Worm (Caenorhabditis elegans) whole organism, midembryonic: ENCODE measurements around the gene ZC262.4.
A peak's percentile ranks its signal among the peaks of the same experiment; 100 is the strongest.

ENCODE experiments used
- T22C8.4 ChIP-seq: fragments of 200-800 bp; sonication (Bioruptor generic); IDR thresholded peaks from 2 replicates; pipeline ENCODE4 v1.3.6; 2022; ENCODE audit warnings: missing genetic modification characterization, missing compliant biosample characterization
- cog-1 ChIP-seq: sonication (generic microtip); optimal IDR thresholded peaks from 2 replicates; lab custom pipeline; 2016; ENCODE audit warnings: missing genetic modification characterization, missing compliant biosample characterization
- flt-1 ChIP-seq: fragments of 200-800 bp; sonication (Bioruptor generic); IDR thresholded peaks from 2 replicates; pipeline ENCODE4 v1.3.6; 2022; ENCODE audit warnings: missing genetic modification characterization, missing compliant biosample characterization
- klf-2 ChIP-seq: fragments of 200-800 bp; sonication (Bioruptor generic); conservative IDR thresholded peaks from 2 replicates; pipeline ENCODE4 v1.3.6; 2022; ENCODE audit warnings: missing genetic modification reagents, missing genetic modification characterization, missing compliant biosample characterization
- med-1 ChIP-seq: sonication (generic microtip); optimal IDR thresholded peaks from 2 replicates; lab custom pipeline; 2017; ENCODE audit warnings: missing genetic modification characterization, mild to moderate bottlenecking, missing compliant biosample characterization, antibody characterized with exemption, missing genetic modification reagents; ENCODE audit not compliant: insufficient read depth
- ref-1 ChIP-seq: fragments of 200-800 bp; sonication (Bioruptor generic); conservative IDR thresholded peaks from 2 replicates; pipeline ENCODE4 v1.3.6; 2022; ENCODE audit warnings: missing genetic modification reagents, missing genetic modification characterization, missing compliant biosample characterization
- tab-1 ChIP-seq: fragments of 200-800 bp; sonication (Bioruptor generic); IDR thresholded peaks from 2 replicates; pipeline ENCODE4 v1.3.6; 2022; ENCODE audit warnings: missing genetic modification characterization, missing compliant biosample characterization
- ztf-23 ChIP-seq: fragments of 200-800 bp; sonication (Bioruptor generic); IDR thresholded peaks from 2 replicates; pipeline ENCODE4 v1.3.6; 2022; ENCODE audit warnings: missing genetic modification reagents, missing genetic modification characterization, missing compliant biosample characterization
- ztf-29 ChIP-seq: fragments of 200-800 bp; sonication (Bioruptor generic); IDR thresholded peaks from 2 replicates; pipeline ENCODE4 v1.3.6; 2022; ENCODE audit warnings: missing genetic modification reagents, missing genetic modification characterization, missing compliant biosample characterization

ZC262.4 gene

DNA sequence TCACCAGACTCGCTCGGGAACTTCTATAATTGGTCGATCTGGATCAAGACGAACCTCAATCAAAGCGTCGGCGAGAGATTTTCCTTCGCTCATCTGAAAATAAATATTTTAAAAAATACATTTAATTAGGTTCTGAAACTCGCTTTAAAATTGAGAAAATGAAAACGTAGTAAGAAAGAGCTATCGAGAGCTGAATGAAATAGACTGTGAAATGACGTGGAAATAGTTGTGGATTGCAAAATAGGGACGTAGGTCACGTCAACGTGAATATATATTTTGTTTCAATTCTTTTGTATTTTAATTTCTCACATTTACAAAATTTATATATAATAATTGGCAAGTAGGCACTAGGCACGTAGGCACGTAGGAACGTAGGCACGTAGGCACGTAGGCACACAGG is at the start of gene ZC262.4:
Gene ZC262.4, minus strand, starts transcription at position 101 of the 400 bp plus-strand sequence.
- TF ChIP-seq T22C8.4 (no peak), ztf-23 (GFP tag; lab: Robert Waterston, UW) (no peak), ztf-29 (GFP tag; lab: Robert Waterston, UW) (no peak), flt-1 (GFP tag; lab: Robert Waterston, UW) (no peak), ref-1 (GFP tag; lab: Robert Waterston, UW) (no peak)

DNA sequence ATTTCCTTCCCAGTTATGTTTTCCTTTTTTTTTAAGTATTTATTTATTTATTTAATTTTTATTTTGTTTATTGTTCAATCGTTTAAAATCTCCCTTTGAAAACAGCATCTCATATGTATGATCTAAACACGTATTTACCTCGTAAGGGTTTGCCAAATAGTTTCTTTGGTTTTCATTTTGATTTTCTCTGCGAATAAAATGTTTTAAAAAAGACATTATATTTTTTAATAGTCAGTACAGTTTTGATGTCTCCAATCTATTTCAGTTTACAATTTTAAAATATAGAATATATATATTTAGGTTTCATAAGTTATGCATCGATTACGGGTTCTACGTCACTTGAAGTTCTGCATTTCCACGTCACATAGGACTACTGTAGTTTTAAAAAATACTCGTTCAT is 46.3 kb upstream of the ZC262.4 start, which contains the start of gene R05D3.12:
Gene R05D3.12, plus strand, starts transcription at position 301 of the 400 bp plus-strand sequence.
- TF ChIP-seq ztf-23 (GFP tag; lab: Robert Waterston, UW), result no peak

DNA sequence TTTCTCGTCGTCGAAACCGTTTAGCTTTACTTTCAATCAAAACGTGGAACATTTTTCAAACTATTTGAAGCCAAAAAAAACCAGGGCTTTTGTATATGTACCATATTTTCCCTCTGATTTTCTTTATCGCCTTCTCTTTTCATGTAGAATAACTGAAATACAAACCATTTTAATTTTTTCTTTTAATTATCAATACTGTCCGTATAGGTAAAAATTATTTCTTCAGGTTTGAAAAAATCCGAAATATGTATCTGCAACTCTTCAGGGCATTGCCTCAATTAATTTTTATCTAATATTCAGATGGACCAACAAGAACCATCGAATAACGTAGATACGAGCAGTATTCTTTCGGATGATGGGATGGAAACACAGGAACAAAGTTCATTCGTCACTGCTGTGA is 40.7 kb upstream of the ZC262.4 start, which contains the start of gene met-2:
Gene met-2, plus strand, starts transcription at position 301 of the 400 bp plus-strand sequence.
- no peak for TF ChIP-seq flt-1 (GFP tag; lab: Robert Waterston, UW)
- no peak for TF ChIP-seq klf-2 (GFP tag; lab: Robert Waterston, UW)
- TF ChIP-seq med-1, result no peak
- TF ChIP-seq tab-1 (GFP tag; lab: Robert Waterston, UW), result no peak
- TF ChIP-seq T22C8.4, result no peak
- no peak for TF ChIP-seq ztf-29 (GFP tag; lab: Robert Waterston, UW)
- no peak for TF ChIP-seq ref-1 (GFP tag; lab: Robert Waterston, UW)

DNA sequence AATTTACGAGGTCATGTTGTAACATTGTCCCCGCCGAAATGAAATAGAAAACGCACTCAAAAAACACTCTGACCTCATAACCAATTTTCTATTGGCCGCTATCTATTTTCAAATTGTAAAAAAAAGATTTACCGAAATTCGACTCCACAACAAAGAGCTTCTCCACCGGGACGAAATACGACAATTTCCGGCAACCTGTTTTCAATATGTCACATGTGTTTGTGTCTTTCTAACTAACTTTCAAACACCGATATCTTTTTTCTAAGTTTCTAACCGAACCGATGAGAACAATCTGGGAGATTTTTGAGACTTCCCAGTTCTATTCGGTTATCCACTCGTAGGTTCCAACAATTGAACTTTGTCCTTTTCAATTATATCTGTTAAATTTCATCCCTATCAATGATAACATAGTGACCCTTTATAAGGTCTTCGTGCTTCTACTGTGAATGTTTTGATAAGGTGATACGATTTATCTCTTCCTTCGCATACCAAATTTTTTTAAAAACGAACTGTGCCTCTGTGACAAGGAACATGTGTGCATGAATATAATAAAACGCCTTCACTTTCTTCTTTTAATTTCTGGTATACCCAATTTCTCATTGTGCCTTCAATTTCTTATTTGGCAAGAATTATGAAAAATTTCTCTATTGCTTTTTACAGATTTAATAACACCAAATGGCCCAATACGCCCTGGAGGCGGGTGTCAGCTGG is 37.4 kb upstream of the ZC262.4 start, which contains the start of gene lmbr-1:
Gene lmbr-1, plus strand, starts transcription at position 661 of the 711 bp plus-strand sequence.
- TF ChIP-seq T22C8.4 (no peak), klf-2 (GFP tag; lab: Robert Waterston, UW) (no peak)

DNA sequence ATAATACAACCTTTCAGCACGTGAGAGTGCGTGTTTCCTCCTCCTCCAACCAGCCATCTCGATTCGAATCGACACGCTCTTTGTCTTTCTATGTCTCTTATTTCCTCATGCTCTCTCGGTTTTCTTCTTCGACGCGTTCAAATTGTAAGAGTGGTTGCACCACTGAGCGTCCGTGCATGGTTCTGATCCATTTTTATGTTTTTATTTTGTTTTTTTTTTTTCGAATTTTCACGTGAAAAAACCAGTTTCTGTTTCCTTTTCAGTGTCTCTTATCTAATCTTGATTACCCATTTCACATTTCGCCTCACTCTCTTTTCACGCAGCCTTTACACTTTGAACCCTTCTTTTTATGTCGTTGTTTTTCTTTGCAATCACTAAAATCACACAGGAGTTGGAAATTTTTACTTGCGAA is 36.5 kb upstream of the ZC262.4 start:
- TF ChIP-seq T22C8.4, result no peak
- TF ChIP-seq cog-1 (tag; lab: Kevin White, UChicago), result no peak
- no peak for TF ChIP-seq klf-2 (GFP tag; lab: Robert Waterston, UW)
- no peak for TF ChIP-seq tab-1 (GFP tag; lab: Robert Waterston, UW)
- no peak for TF ChIP-seq ref-1 (GFP tag; lab: Robert Waterston, UW)
- no peak for TF ChIP-seq med-1
- TF ChIP-seq flt-1 (GFP tag; lab: Robert Waterston, UW), result no peak
- TF ChIP-seq ztf-29 (GFP tag; lab: Robert Waterston, UW), result no peak

DNA sequence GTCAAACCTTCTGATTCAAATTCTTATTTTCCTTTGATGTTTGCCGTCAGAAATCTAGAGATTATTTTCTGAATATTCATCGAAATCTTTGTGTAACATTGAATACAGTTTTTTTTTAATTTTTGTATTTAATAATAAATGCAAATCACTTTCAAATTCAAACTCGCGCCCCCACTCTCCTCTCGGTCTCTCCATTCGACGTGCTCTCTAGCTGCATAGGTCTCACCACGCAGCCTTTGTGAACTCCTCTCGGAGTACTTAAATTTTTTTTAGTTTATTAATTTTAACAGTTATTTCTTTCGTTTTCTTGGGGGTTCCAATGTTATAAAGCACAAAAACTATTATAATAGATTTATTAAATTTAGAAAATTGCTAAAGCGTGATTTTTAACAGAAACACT is 35.9 kb upstream of the ZC262.4 start:
- TF ChIP-seq T22C8.4, result no peak
- TF ChIP-seq ztf-29 (GFP tag; lab: Robert Waterston, UW), result no peak
- TF ChIP-seq ztf-23 (GFP tag; lab: Robert Waterston, UW), result no peak
- no peak for TF ChIP-seq cog-1 (tag; lab: Kevin White, UChicago)
- no peak for TF ChIP-seq klf-2 (GFP tag; lab: Robert Waterston, UW)
- no peak for TF ChIP-seq tab-1 (GFP tag; lab: Robert Waterston, UW)
- TF ChIP-seq ref-1 (GFP tag; lab: Robert Waterston, UW), result no peak
- no peak for TF ChIP-seq med-1

DNA sequence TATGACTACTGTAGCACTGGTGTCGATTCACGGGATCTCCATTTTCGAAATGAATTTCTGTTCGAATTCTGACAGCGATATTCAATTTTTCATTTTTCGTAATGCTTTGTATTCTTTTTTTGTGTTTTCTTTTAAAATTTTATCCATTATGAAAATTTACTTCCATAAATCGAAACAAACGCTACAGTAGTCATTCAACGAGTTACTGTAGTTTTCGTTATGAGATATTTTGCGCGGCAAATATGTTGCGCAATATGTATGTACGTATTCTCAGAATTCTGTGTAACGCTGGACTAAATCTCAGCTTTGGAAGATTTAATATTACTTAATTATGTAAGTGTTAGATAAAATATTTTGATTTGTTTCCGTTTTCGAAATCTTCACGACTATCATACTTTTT is 34.8 kb upstream of the ZC262.4 start:
- TF ChIP-seq ref-1 (GFP tag; lab: Robert Waterston, UW), result no peak
- TF ChIP-seq med-1, result no peak
- no peak for TF ChIP-seq ztf-29 (GFP tag; lab: Robert Waterston, UW)
- no peak for TF ChIP-seq tab-1 (GFP tag; lab: Robert Waterston, UW)
- TF ChIP-seq cog-1 (tag; lab: Kevin White, UChicago), result no peak

DNA sequence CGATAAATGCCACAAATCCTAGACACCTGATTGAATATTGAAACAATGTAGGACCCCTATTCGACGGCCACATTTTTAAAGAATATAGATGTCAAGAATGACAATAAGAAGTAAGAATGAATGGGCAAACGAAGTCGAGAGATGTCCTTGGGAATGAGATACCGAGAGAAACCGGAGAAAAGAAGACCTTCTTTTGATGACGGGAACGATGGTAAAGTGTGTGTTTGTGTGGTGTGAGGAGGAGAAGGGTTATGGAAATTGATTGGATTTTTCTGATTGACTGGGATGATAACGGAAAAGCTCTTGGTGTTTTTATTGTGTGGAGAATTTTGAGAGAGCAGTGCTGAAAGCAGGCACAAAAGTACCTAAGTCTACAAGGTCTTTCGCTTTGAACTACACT is 34.3 kb upstream of the ZC262.4 start, which contains the start of gene R05D3.9:
Gene R05D3.9, minus strand, starts transcription at position 101 of the 400 bp plus-strand sequence.
- TF ChIP-seq med-1 (no peak), T22C8.4 (no peak)

DNA sequence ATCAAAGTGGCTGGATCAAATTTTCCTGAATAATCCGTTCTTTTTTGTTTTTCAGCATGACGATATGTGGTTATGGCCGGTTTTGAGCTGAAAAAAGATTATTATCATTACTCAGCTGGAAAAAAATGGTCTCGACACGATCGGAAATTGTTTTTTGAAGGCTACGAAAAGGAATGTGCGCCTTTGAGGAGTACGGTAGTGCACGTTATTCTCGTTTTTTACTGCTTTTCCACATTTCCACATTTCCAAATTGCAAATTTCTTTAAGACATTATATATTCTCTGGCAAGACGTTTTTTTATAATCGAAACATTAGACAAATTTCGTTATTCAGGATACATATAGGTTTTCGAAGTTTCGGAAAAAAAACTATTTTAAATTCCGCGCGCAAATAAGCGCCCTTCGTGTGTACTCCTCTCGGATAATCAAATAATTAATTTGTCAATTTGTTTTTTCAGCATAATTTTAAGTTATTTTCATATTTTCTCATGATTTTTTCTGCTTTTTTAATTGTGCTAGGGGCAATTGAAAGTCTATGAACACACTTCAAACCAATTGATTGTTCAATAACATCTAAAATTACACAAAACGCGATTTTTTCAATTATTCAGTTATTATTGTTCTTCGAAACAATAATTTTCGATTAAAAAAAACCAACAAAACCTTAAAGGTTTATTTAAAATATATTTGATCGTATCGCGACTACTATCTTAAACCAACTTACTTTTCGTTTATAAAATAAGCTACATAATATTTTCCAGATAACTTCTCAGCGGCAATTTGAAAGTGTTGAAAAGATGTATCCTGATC is 29.1 kb upstream of the ZC262.4 start, which contains the start of gene R05D3.3:
Gene R05D3.3, plus strand, starts transcription at position 759 of the 809 bp plus-strand sequence.
- TF ChIP-seq cog-1 (tag; lab: Kevin White, UChicago) (no peak), tab-1 (GFP tag; lab: Robert Waterston, UW) (no peak), T22C8.4 (no peak), flt-1 (GFP tag; lab: Robert Waterston, UW) (no peak), ztf-29 (GFP tag; lab: Robert Waterston, UW) (no peak)

DNA sequence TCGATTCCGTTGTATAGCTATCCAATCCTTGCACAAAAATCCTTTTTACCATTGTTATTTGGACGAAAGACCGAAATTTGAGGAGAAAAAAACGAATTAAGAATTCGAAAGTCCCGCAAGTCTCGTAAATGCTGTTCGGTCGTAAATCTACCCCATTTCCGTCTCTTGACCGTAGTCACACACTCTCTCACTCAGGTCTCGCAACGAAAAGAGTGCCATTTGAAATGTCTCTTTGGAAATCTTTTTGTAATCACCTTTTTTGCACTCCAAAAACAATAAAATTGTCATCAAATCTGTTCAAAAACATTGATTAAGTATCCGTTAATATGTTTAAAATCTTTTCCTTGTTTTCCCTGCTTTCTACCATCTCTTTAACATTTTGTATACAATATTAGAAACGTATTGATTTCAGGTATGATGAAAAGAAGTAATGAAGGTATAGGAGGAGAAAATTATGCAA is 23.9 kb upstream of the ZC262.4 start, which contains the start of the genes R05D3.8 and rfp-1:
Gene R05D3.8, minus strand, starts transcription at position 115 of the 460 bp plus-strand sequence.
Gene rfp-1, plus strand, starts transcription at position 410 of the 460 bp plus-strand sequence.
- TF ChIP-seq ztf-23 (GFP tag; lab: Robert Waterston, UW) (no peak), tab-1 (GFP tag; lab: Robert Waterston, UW) (no peak), flt-1 (GFP tag; lab: Robert Waterston, UW) (no peak), ref-1 (GFP tag; lab: Robert Waterston, UW) (no peak), T22C8.4 (no peak), cog-1 (tag; lab: Kevin White, UChicago) (peak; percentile 9), ztf-29 (GFP tag; lab: Robert Waterston, UW) (no peak)
